Worm (Caenorhabditis elegans) whole organism, early embryonic: ENCODE results near the gene Y42G9A.1.
A peak's percentile ranks its signal among the peaks of the same experiment; 100 is the strongest.

ENCODE experiments used
- B0310.2 ChIP-seq: sonication (generic microtip); optimal IDR thresholded peaks from 2 replicates; lab custom pipeline; 2016; ENCODE audit warnings: mild to moderate bottlenecking, missing genetic modification characterization, missing compliant biosample characterization
- F13C5.2 ChIP-seq: sonication (generic microtip); optimal IDR thresholded peaks from 2 replicates; lab custom pipeline; 2017; ENCODE audit warnings: mild to moderate bottlenecking, missing genetic modification characterization, inconsistent platforms, missing compliant biosample characterization
- aly-1 ChIP-seq: sonication (generic microtip); optimal IDR thresholded peaks from 2 replicates; lab custom pipeline; 2016; ENCODE audit warnings: missing genetic modification characterization, missing compliant biosample characterization
- ama-1 ChIP-seq: fragments of 150-350 bp; optimal IDR thresholded peaks from 2 replicates; lab custom pipeline; 2014
- ceh-13 ChIP-seq: fragments of 200-800 bp; sonication (Bioruptor generic); optimal IDR thresholded peaks from 2 replicates; lab custom pipeline; 2018; ENCODE audit warnings: mild to moderate bottlenecking, missing genetic modification characterization, missing compliant biosample characterization
- ceh-36 ChIP-seq: sonication (generic microtip); optimal IDR thresholded peaks from 2 replicates; lab custom pipeline; 2016; ENCODE audit warnings: missing genetic modification characterization, inconsistent platforms, missing compliant biosample characterization
- ets-7 ChIP-seq: sonication (generic microtip); optimal IDR thresholded peaks from 2 replicates; lab custom pipeline; 2016; ENCODE audit warnings: missing genotype, missing genetic modification characterization, missing compliant biosample characterization
- flt-1 ChIP-seq: fragments of 200-800 bp; sonication (Bioruptor generic); IDR thresholded peaks from 2 replicates; pipeline ENCODE4 v1.3.6; 2022; ENCODE audit warnings: missing genetic modification characterization, missing compliant biosample characterization
- hmbx-1 ChIP-seq: sonication (generic microtip); optimal IDR thresholded peaks from 2 replicates; lab custom pipeline; 2016; ENCODE audit warnings: mild to moderate bottlenecking, missing genetic modification characterization, missing compliant biosample characterization
- hmg-4 ChIP-seq: fragments of 200-800 bp; sonication (Bioruptor generic); optimal IDR thresholded peaks from 2 replicates; lab custom pipeline; 2018; ENCODE audit warnings: mild to moderate bottlenecking, missing genetic modification characterization, missing compliant biosample characterization
- hnd-1 ChIP-seq: sonication (generic microtip); optimal IDR thresholded peaks from 2 replicates; lab custom pipeline; 2016; ENCODE audit warnings: missing genetic modification characterization, missing compliant biosample characterization
- pes-1 ChIP-seq: fragments of 200-800 bp; sonication (Bioruptor generic); IDR thresholded peaks from 2 replicates; pipeline ENCODE4 v1.3.6; 2022; ENCODE audit warnings: missing genetic modification reagents, missing genetic modification characterization, missing compliant biosample characterization
- scrt-1 ChIP-seq: fragments of 200-800 bp; sonication (Bioruptor generic); IDR thresholded peaks from 2 replicates; pipeline ENCODE4 v1.3.6; 2022; ENCODE audit warnings: missing genetic modification characterization, missing compliant biosample characterization
- sea-1 ChIP-seq: fragments of 200-800 bp; sonication (Bioruptor generic); conservative IDR thresholded peaks from 2 replicates; pipeline ENCODE4 v1.3.6; 2022; ENCODE audit warnings: missing genetic modification characterization, missing compliant biosample characterization
- tbx-11 ChIP-seq: fragments of 200-800 bp; sonication (Bioruptor generic); IDR thresholded peaks from 2 replicates; pipeline ENCODE4 v1.3.6; 2022; ENCODE audit warnings: missing genetic modification characterization, missing compliant biosample characterization
- tbx-37 ChIP-seq: fragments of 200-800 bp; sonication (Bioruptor generic); conservative IDR thresholded peaks from 2 replicates; pipeline ENCODE4 v1.3.6; 2022; ENCODE audit warnings: missing genetic modification reagents, missing genetic modification characterization, missing compliant biosample characterization
- tra-4 ChIP-seq: sonication (generic microtip); optimal IDR thresholded peaks from 2 replicates; lab custom pipeline; 2017; ENCODE audit warnings: missing genetic modification characterization, missing compliant biosample characterization

The Y42G9A.1 gene

ce11 chrIII:6147903-6148302, 1.9 kb upstream of the Y42G9A.1 start, which contains the start of gene Y42G9A.2:
Gene Y42G9A.2 (plus strand): TSS chrIII:6148186.
- TF ChIP-seq hmbx-1 (tag; lab: Kevin White, UChicago) (no peak), tbx-11 (GFP tag; lab: Robert Waterston, UW) (no peak)

- TF ChIP-seq hmg-4 (GFP tag; lab: Kevin White, UChicago) = no peak
- no peak for TF ChIP-seq B0310.2 (tag; lab: Kevin White, UChicago)
- TF ChIP-seq ceh-36 (tag; lab: Kevin White, UChicago) = no peak
- TF ChIP-seq tra-4 = no peak
- TF ChIP-seq F13C5.2 = no peak
- no peak for TF ChIP-seq tbx-11 (GFP tag; lab: Robert Waterston, UW)
- TF ChIP-seq scrt-1 (GFP tag; lab: Robert Waterston, UW) = no peak
- TF ChIP-seq hmbx-1 (tag; lab: Kevin White, UChicago) = no peak
- TF ChIP-seq sea-1 = no peak
- no peak for TF ChIP-seq tbx-37 (GFP tag; lab: Robert Waterston, UW)
- no peak for TF ChIP-seq aly-1
- no peak for TF ChIP-seq ama-1
These were observed 1.1 kb upstream of the Y42G9A.1 start for ce11 chrIII:6148684-6149083.

ce11 chrIII:6154586-6154985, 4.8 kb downstream of the Y42G9A.1 start:
- TF ChIP-seq tra-4 = no peak
- TF ChIP-seq ama-1 = no peak
- no peak for TF ChIP-seq ceh-13
- TF ChIP-seq scrt-1 (GFP tag; lab: Robert Waterston, UW) = no peak
- TF ChIP-seq hmg-4 (GFP tag; lab: Kevin White, UChicago) = no peak
- no peak for TF ChIP-seq tbx-11 (GFP tag; lab: Robert Waterston, UW)
- TF ChIP-seq tbx-37 (GFP tag; lab: Robert Waterston, UW) = no peak
- TF ChIP-seq pes-1 (GFP tag; lab: Robert Waterston, UW) = no peak
- no peak for TF ChIP-seq ceh-36 (tag; lab: Kevin White, UChicago)
- TF ChIP-seq ets-7 = no peak
- no peak for TF ChIP-seq flt-1
- TF ChIP-seq F13C5.2 = no peak
- no peak for TF ChIP-seq hnd-1
- no peak for TF ChIP-seq hmbx-1 (tag; lab: Kevin White, UChicago)
- TF ChIP-seq aly-1 = no peak
- no peak for TF ChIP-seq sea-1
- TF ChIP-seq B0310.2 (tag; lab: Kevin White, UChicago) = no peak

ce11 chrIII:6155787-6156186, 6.0 kb downstream of the Y42G9A.1 start:
- TF ChIP-seq ets-7 (no peak), tra-4 (no peak), hnd-1 (no peak), tbx-37 (GFP tag; lab: Robert Waterston, UW) (no peak), scrt-1 (GFP tag; lab: Robert Waterston, UW) (no peak), pes-1 (GFP tag; lab: Robert Waterston, UW) (no peak), sea-1 (no peak), ceh-13 (no peak)

ce11 chrIII:6157708-6158321, 8.1 kb downstream of the Y42G9A.1 start, which contains the start of gene anmt-2:
Gene anmt-2 (minus strand): TSS chrIII:6157758.
- TF ChIP-seq aly-1 (no peak), hnd-1 (no peak), ets-7 (no peak)

- TF ChIP-seq sea-1 (peak; percentile 94), scrt-1 (GFP tag; lab: Robert Waterston, UW) (peak; percentile 95), ets-7 (no peak), F13C5.2 (peak; percentile 92), flt-1 (peak; percentile 93), ama-1 (no peak), ceh-13 (peak; percentile 83), hmbx-1 (tag; lab: Kevin White, UChicago) (peak; percentile 72), tbx-37 (GFP tag; lab: Robert Waterston, UW) (peak; percentile 87), tbx-11 (GFP tag; lab: Robert Waterston, UW) (peak; percentile 87), hmg-4 (GFP tag; lab: Kevin White, UChicago) (peak; percentile 88), pes-1 (GFP tag; lab: Robert Waterston, UW) (peak; percentile 94), tra-4 (peak; percentile 74), hnd-1 (peak; percentile 81), ceh-36 (tag; lab: Kevin White, UChicago) (peak; percentile 91), aly-1 (peak; percentile 71), B0310.2 (tag; lab: Kevin White, UChicago) (peak; percentile 88)
These were observed 9.1 kb downstream of the Y42G9A.1 start, which contains the start of gene nfm-1 for ce11 chrIII:6158642-6159475. Gene nfm-1 (plus strand): TSS chrIII:6159453.

ce11 chrIII:6163381-6163780, 13.6 kb downstream of the Y42G9A.1 start:
- TF ChIP-seq ama-1 (no peak), hmbx-1 (tag; lab: Kevin White, UChicago) (no peak), hnd-1 (no peak), ceh-36 (tag; lab: Kevin White, UChicago) (no peak), tbx-11 (GFP tag; lab: Robert Waterston, UW) (no peak), tra-4 (no peak), sea-1 (no peak)
